ENCODE assay signal across 1 fruit fly cellular context in the genomic region with DNA sequence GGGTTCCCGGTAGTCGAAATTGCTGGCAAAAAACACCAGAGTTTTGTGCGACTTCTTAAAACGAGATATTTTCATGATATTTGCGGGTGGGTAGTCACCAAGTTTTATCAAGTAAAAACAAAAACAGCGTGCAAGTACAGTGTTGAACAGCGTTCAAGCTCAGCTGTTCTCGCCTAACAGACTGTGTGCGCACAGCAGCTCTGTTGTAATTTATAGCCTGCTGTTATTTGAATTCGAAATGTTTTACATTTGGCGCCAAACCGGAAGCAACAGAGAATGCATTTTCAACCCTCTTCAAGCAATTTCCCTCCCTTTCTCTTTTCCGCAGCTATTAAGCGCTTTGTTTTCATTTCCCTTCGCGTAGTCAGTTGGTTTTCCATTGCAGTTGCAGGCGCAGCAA.
TF ChIP-seq lines count a peak whose summit lies in the region.

A gene (minus strand): TSS at position 168 of the 400 bp plus-strand sequence.
A gene (plus strand): TSS at position 336 of the 400 bp plus-strand sequence.

TF ChIP-seq in whole organism, embryonic, 481 proteins besides CTCF, POLR2A, EP300 and RAD21 (continued from another document):
- TF ChIP-seq vvl (GFP tag; IDR thresholded peaks at IDR 0.05; lab: Robert Waterston, UW): peak; percentile 35; the same call in 1 of the 2 replicates
- TF ChIP-seq scrt (GFP tag; optimal IDR thresholded peaks at IDR 0.05; lab: Kevin White, UChicago): peak; percentile 77
- 0 out of 2 replicates have a peak, but pooled peaks have one; percentile 51 for TF ChIP-seq chm (GFP tag; IDR thresholded peaks at IDR 0.05; lab: Robert Waterston, UW)
- peak; percentile 67 for TF ChIP-seq CG2116 (GFP tag; optimal IDR thresholded peaks at IDR 0.05; lab: Kevin White, UChicago)
- TF ChIP-seq sug (tag; optimal IDR thresholded peaks at IDR 0.05; lab: Kevin White, UChicago): no peak
- TF ChIP-seq grn (GFP tag; optimal IDR thresholded peaks at IDR 0.05; lab: Kevin White, UChicago): no peak
- peak; percentile 44 for TF ChIP-seq CG17385 (GFP tag; optimal IDR thresholded peaks at IDR 0.05; lab: Kevin White, UChicago)
- 0 out of 3 replicates have a peak, but pooled peaks have one; percentile 31 for TF ChIP-seq zfh1 (GFP tag; IDR thresholded peaks at IDR 0.05; lab: Robert Waterston, UW)
- TF ChIP-seq dmrt11E (tag; optimal IDR thresholded peaks at IDR 0.05; lab: Kevin White, UChicago): no peak
- peak; percentile 36 for TF ChIP-seq lab (GFP tag; optimal IDR thresholded peaks at IDR 0.05; lab: Kevin White, UChicago)
- TF ChIP-seq CG18262 (tag; optimal IDR thresholded peaks at IDR 0.05; lab: Kevin White, UChicago): peak; percentile 9
- 0 out of 2 replicates have a peak, but pooled peaks have one; percentile 25 for TF ChIP-seq sna (GFP tag; IDR thresholded peaks at IDR 0.05; lab: Robert Waterston, UW; ENCODE audit: partially characterized antibody)
- peak; percentile 69 for TF ChIP-seq ci (GFP tag; IDR thresholded peaks at IDR 0.05; lab: Robert Waterston, UW)
- peak; percentile 7 for TF ChIP-seq CG18599 (GFP tag; optimal IDR thresholded peaks at IDR 0.05; lab: Kevin White, UChicago)
- TF ChIP-seq CG1603 (tag; optimal IDR thresholded peaks at IDR 0.05; lab: Kevin White, UChicago): peak; percentile 61
- TF ChIP-seq hkb (optimal IDR thresholded peaks at IDR 0.05; lab: Kevin White, UChicago): peak; percentile 30
- no peak for TF ChIP-seq hkb (GFP tag; IDR thresholded peaks at IDR 0.05; lab: Robert Waterston, UW)
- peak; percentile 97 for TF ChIP-seq CG17186 (GFP tag; optimal IDR thresholded peaks at IDR 0.05; lab: Kevin White, UChicago)
- peak; percentile 13 for TF ChIP-seq CG15514 (GFP tag; optimal IDR thresholded peaks at IDR 0.05; lab: Kevin White, UChicago)
- TF ChIP-seq CG6813 (GFP tag; optimal IDR thresholded peaks at IDR 0.05; lab: Kevin White, UChicago): peak; percentile 3
- TF ChIP-seq Side (GFP tag; optimal IDR thresholded peaks at IDR 0.05; lab: Kevin White, UChicago): no peak
- TF ChIP-seq CG7839 (tag; optimal IDR thresholded peaks at IDR 0.05; lab: Kevin White, UChicago): no peak
- TF ChIP-seq cwo (GFP tag; optimal IDR thresholded peaks at IDR 0.05; lab: Kevin White, UChicago): no peak
- no peak for TF ChIP-seq ab (GFP tag; optimal IDR thresholded peaks at IDR 0.05; lab: Kevin White, UChicago)
- TF ChIP-seq crc (GFP tag; optimal IDR thresholded peaks at IDR 0.05; lab: Kevin White, UChicago): no peak
- no peak for TF ChIP-seq CG1792 (GFP tag; optimal IDR thresholded peaks at IDR 0.05; lab: Kevin White, UChicago)
- peak; percentile 14 for TF ChIP-seq nerfin-1 (tag; optimal IDR thresholded peaks at IDR 0.05; lab: Kevin White, UChicago)
- peak in 1 of 2 experiments; percentile 2 for TF ChIP-seq Pdp1 (GFP tag; optimal IDR thresholded peaks at IDR 0.05; lab: Kevin White, UChicago)
- TF ChIP-seq crp (GFP tag; optimal IDR thresholded peaks at IDR 0.05; lab: Kevin White, UChicago): peak in 1 of 2 experiments; percentile 83
- TF ChIP-seq chinmo (GFP tag; IDR thresholded peaks at IDR 0.05; lab: Robert Waterston, UW; ENCODE audit: partially characterized antibody): 0 out of 4 replicates have a peak, but pooled peaks have one; percentile 25
- no peak for TF ChIP-seq eve (GFP tag; optimal IDR thresholded peaks at IDR 0.05; lab: Kevin White, UChicago)
- TF ChIP-seq MBD-R2 (GFP tag; IDR thresholded peaks at IDR 0.05; lab: Robert Waterston, UW): peak; percentile 71
- TF ChIP-seq unc-4 (GFP tag; IDR thresholded peaks at IDR 0.05; lab: Robert Waterston, UW; ENCODE audit: partially characterized antibody): 0 out of 2 replicates have a peak, but pooled peaks have one; percentile 25
- no peak for TF ChIP-seq Rfx (GFP tag; IDR thresholded peaks at IDR 0.05; lab: Robert Waterston, UW)
- TF ChIP-seq kah (GFP tag; optimal IDR thresholded peaks at IDR 0.05; lab: Kevin White, UChicago): peak; percentile 40
- peak; percentile 65 for TF ChIP-seq pzg (GFP tag; optimal IDR thresholded peaks at IDR 0.05; lab: Kevin White, UChicago)
- TF ChIP-seq CG10267 (tag; optimal IDR thresholded peaks at IDR 0.05; lab: Kevin White, UChicago): peak; percentile 90
- peak in 1 of 2 experiments; percentile 2 for TF ChIP-seq bsh (GFP tag; optimal IDR thresholded peaks at IDR 0.05; lab: Kevin White, UChicago)
- no peak for TF ChIP-seq E2f1 (GFP tag; IDR thresholded peaks at IDR 0.05; lab: Robert Waterston, UW)
- TF ChIP-seq nom (GFP tag; optimal IDR thresholded peaks at IDR 0.05; lab: Kevin White, UChicago): peak; percentile 27
- no peak for TF ChIP-seq odd (GFP tag; optimal IDR thresholded peaks at IDR 0.05; lab: Kevin White, UChicago)
- TF ChIP-seq CG17912 (GFP tag; optimal IDR thresholded peaks at IDR 0.05; lab: Kevin White, UChicago): no peak
- no peak for TF ChIP-seq CG3847 (GFP tag; IDR thresholded peaks at IDR 0.05; lab: Robert Waterston, UW)
- peak; percentile 22 for TF ChIP-seq dm (GFP tag; optimal IDR thresholded peaks at IDR 0.05; lab: Kevin White, UChicago)
- peak; percentile 3 for TF ChIP-seq MTF-1 (GFP tag; optimal IDR thresholded peaks at IDR 0.05; lab: Kevin White, UChicago; ENCODE audit: borderline replicate concordance)
- TF ChIP-seq Dp (GFP tag; optimal IDR thresholded peaks at IDR 0.05; lab: Kevin White, UChicago): peak; percentile 75
- TF ChIP-seq Med (GFP tag; lab: Kevin White, UChicago): peak; percentile 74
- TF ChIP-seq CG2712 (tag; optimal IDR thresholded peaks at IDR 0.05; lab: Kevin White, UChicago): peak; percentile 13
- no peak for TF ChIP-seq lov (optimal IDR thresholded peaks at IDR 0.05; lab: Kevin White, UChicago)
- 0 out of 3 replicates have a peak, but pooled peaks have one; percentile 52 for TF ChIP-seq lov (GFP tag; IDR thresholded peaks at IDR 0.05; lab: Robert Waterston, UW)
- peak; percentile 36; the same call in 1 of the 2 replicates for TF ChIP-seq CG13287 (GFP tag; IDR thresholded peaks at IDR 0.05; lab: Robert Waterston, UW; ENCODE audit: partially characterized antibody)
